Worm (Caenorhabditis elegans) whole organism, L4 larva: ENCODE results near the gene F38A5.22.

Experiments
- F37D6.2 ChIP-seq: sonication (generic microtip); optimal IDR thresholded peaks from 2 replicates; lab custom pipeline; 2016; ENCODE audit warnings: mild to moderate bottlenecking, missing genetic modification characterization, missing compliant biosample characterization
- F44E2.7 ChIP-seq: fragments of 200-800 bp; sonication (Bioruptor generic); IDR thresholded peaks from 2 replicates; pipeline ENCODE4 v2.1.2; 2022; ENCODE audit warnings: missing genetic modification characterization, missing compliant biosample characterization
- T20F7.1 ChIP-seq: fragments of 200-800 bp; sonication (Bioruptor generic); optimal IDR thresholded peaks from 2 replicates; lab custom pipeline; 2018; ENCODE audit warnings: mild to moderate bottlenecking, missing genetic modification characterization, missing compliant biosample characterization
- Y5F2A.4 ChIP-seq: fragments of 200-800 bp; sonication (Bioruptor generic); optimal IDR thresholded peaks from 2 replicates; lab custom pipeline; 2018; ENCODE audit warnings: mild to moderate bottlenecking, missing genetic modification characterization, missing compliant biosample characterization
- Y75B8A.6 ChIP-seq: fragments of 200-800 bp; sonication (Bioruptor generic); IDR thresholded peaks from 2 replicates; pipeline ENCODE4 v1.3.6; 2022; ENCODE audit warnings: missing genetic modification reagents, missing genetic modification characterization, missing compliant biosample characterization
- ZK337.2 ChIP-seq: fragments of 200-800 bp; sonication (Bioruptor generic); IDR thresholded peaks from 2 replicates; pipeline ENCODE4 v1.3.6; 2022; ENCODE audit warnings: missing genetic modification reagents, missing genetic modification characterization, missing compliant biosample characterization
- ZK546.5 ChIP-seq, 2 experiments: sonication (generic microtip); optimal IDR thresholded peaks; 2 replicates each; lab custom pipeline; 2017; ENCODE audit warnings: missing biosample characterization in 2 of 2, missing genetic modification characterization in 2 of 2
- aha-1 ChIP-seq: fragments of 150-350 bp; peaks from one replicate; lab custom pipeline; 2014; ENCODE audit warnings: missing biosample characterization, missing genetic modification characterization
- arid-1 ChIP-seq: fragments of 200-800 bp; sonication (Bioruptor generic); conservative IDR thresholded peaks from 2 replicates; pipeline ENCODE4 v1.3.6; 2022; ENCODE audit warnings: missing genetic modification reagents, missing genetic modification characterization, missing compliant biosample characterization
- ceh-44 ChIP-seq: fragments of 200-800 bp; sonication (Bioruptor generic); IDR thresholded peaks from 2 replicates; pipeline ENCODE4 v1.3.6; 2022; ENCODE audit warnings: missing genetic modification reagents, missing genetic modification characterization, missing compliant biosample characterization
- ceh-62 ChIP-seq: sonication (generic microtip); optimal IDR thresholded peaks from 2 replicates; lab custom pipeline; 2017; ENCODE audit warnings: missing biosample characterization, missing genetic modification characterization
- ctbp-1 ChIP-seq: fragments of 200-800 bp; sonication (Bioruptor generic); IDR thresholded peaks from 2 replicates; pipeline ENCODE4 v1.3.6; 2022; ENCODE audit warnings: missing genetic modification reagents, missing genetic modification characterization, missing compliant biosample characterization
- daf-12 ChIP-seq: fragments of 150-350 bp; optimal IDR thresholded peaks from 2 replicates; lab custom pipeline; 2014; ENCODE audit warnings: missing biosample characterization, missing genetic modification reagents, missing genetic modification characterization
- daf-8 ChIP-seq: fragments of 200-800 bp; sonication (Bioruptor generic); IDR thresholded peaks from 2 replicates; pipeline ENCODE4 v1.3.6; 2022; ENCODE audit warnings: missing genetic modification characterization, missing compliant biosample characterization
- dmd-8 ChIP-seq: fragments of 200-800 bp; sonication (Bioruptor generic); IDR thresholded peaks from 2 replicates; pipeline ENCODE4 v1.3.6; 2022; ENCODE audit warnings: missing genetic modification characterization, missing compliant biosample characterization
- duxl-1 ChIP-seq: sonication (generic microtip); optimal IDR thresholded peaks from 2 replicates; lab custom pipeline; 2016; ENCODE audit warnings: mild to moderate bottlenecking, missing genetic modification characterization, moderate library complexity, missing compliant biosample characterization; ENCODE audit not compliant: poor library complexity
- dve-1 ChIP-seq: sonication (generic microtip); optimal IDR thresholded peaks from 2 replicates; lab custom pipeline; 2017; ENCODE audit warnings: antibody characterized with exemption, mild to moderate bottlenecking, missing genetic modification characterization, missing compliant biosample characterization; ENCODE audit not compliant: insufficient read depth
- gei-8 ChIP-seq: fragments of 200-800 bp; sonication (Bioruptor generic); optimal IDR thresholded peaks from 2 replicates; lab custom pipeline; 2018; ENCODE audit warnings: mild to moderate bottlenecking, missing genetic modification characterization, missing compliant biosample characterization
- hif-1 ChIP-seq, 2 experiments: sonication (generic microtip); optimal IDR thresholded peaks; 2 replicates each; lab custom pipeline; 2016 to 2017; ENCODE audit warnings: missing compliant biosample characterization in 2 of 2, missing genetic modification characterization in 2 of 2, missing genetic modification reagents in 2 of 2, missing genotype in 2 of 2, mild to moderate bottlenecking in 1 of 2
- lin-1 ChIP-seq: fragments of 200-800 bp; sonication (Bioruptor generic); IDR thresholded peaks from 2 replicates; pipeline ENCODE4 v1.3.6; 2022; ENCODE audit warnings: missing genetic modification reagents, missing genetic modification characterization, missing compliant biosample characterization
- lin-13 ChIP-seq: fragments of 150-350 bp; optimal IDR thresholded peaks from 2 replicates; lab custom pipeline; 2014; ENCODE audit warnings: missing biosample characterization, missing genetic modification reagents, missing genetic modification characterization
- lin-29 ChIP-seq: fragments of 200-800 bp; sonication (Bioruptor generic); IDR thresholded peaks from 2 replicates; pipeline ENCODE4 v1.3.6; 2022; ENCODE audit warnings: missing genetic modification reagents, missing genetic modification characterization, missing compliant biosample characterization
- lin-38 ChIP-seq: fragments of 200-800 bp; sonication (Bioruptor generic); IDR thresholded peaks from 2 replicates; pipeline ENCODE4 v1.3.6; 2022; ENCODE audit warnings: missing genetic modification reagents, missing genetic modification characterization, missing compliant biosample characterization
- lsy-2 ChIP-seq, 2 experiments: fragments of 150-350 bp in 1 of 2; sonication (generic microtip) in 1 of 2; optimal IDR thresholded peaks; 2 replicates each; lab custom pipeline; 2014 to 2017; ENCODE audit warnings: missing biosample characterization in 2 of 2, missing genetic modification characterization in 2 of 2
- madf-5 ChIP-seq, 2 experiments: fragments of 200-800 bp; sonication (Bioruptor generic); IDR thresholded peaks; 2 replicates each; pipeline ENCODE4 v1.3.6; 2022; ENCODE audit warnings: missing compliant biosample characterization in 2 of 2, missing genetic modification characterization in 2 of 2
- madf-9 ChIP-seq: fragments of 200-800 bp; sonication (Bioruptor generic); conservative IDR thresholded peaks from 2 replicates; pipeline ENCODE4 v1.3.6; 2022; ENCODE audit warnings: missing genetic modification reagents, missing genetic modification characterization, missing compliant biosample characterization
- mep-1 ChIP-seq: fragments of 150-350 bp; sonication (generic microtip); optimal IDR thresholded peaks from 3 replicates; lab custom pipeline; 2014; ENCODE audit warnings: missing biosample characterization, missing genetic modification characterization
- mes-2 ChIP-seq: sonication (generic microtip); optimal IDR thresholded peaks from 2 replicates; lab custom pipeline; 2016; ENCODE audit warnings: missing genotype, mild to moderate bottlenecking, missing genetic modification characterization, missing compliant biosample characterization; ENCODE audit not compliant: poor library complexity, severe bottlenecking
- nhr-10 ChIP-seq: fragments of 150-350 bp; optimal IDR thresholded peaks from 2 replicates; lab custom pipeline; 2014; ENCODE audit warnings: missing biosample characterization, missing genetic modification characterization
- nhr-102 ChIP-seq: sonication (generic microtip); optimal IDR thresholded peaks from 2 replicates; lab custom pipeline; 2016; ENCODE audit warnings: mild to moderate bottlenecking, missing genetic modification characterization, moderate library complexity, missing compliant biosample characterization
- nhr-11 ChIP-seq: fragments of 150-350 bp; optimal IDR thresholded peaks from 2 replicates; lab custom pipeline; 2014; ENCODE audit warnings: missing biosample characterization, missing genetic modification characterization
- nhr-111 ChIP-seq: fragments of 200-800 bp; sonication (Bioruptor generic); optimal IDR thresholded peaks from 2 replicates; lab custom pipeline; 2018; ENCODE audit warnings: mild to moderate bottlenecking, missing genetic modification characterization, missing compliant biosample characterization
- nhr-28 ChIP-seq: fragments of 150-350 bp; optimal IDR thresholded peaks from 2 replicates; lab custom pipeline; 2014; ENCODE audit warnings: missing biosample characterization, missing genetic modification characterization
- pqm-1 ChIP-seq: sonication (generic microtip); optimal IDR thresholded peaks from 2 replicates; lab custom pipeline; 2017; ENCODE audit warnings: missing biosample characterization, missing genetic modification characterization
- rbr-2 ChIP-seq: sonication (generic microtip); optimal IDR thresholded peaks from 2 replicates; lab custom pipeline; 2016; ENCODE audit warnings: missing genotype, missing genetic modification characterization, missing compliant biosample characterization
- tag-97 ChIP-seq: fragments of 200-800 bp; sonication (Bioruptor generic); IDR thresholded peaks from 2 replicates; pipeline ENCODE4 v1.3.6; 2022; ENCODE audit warnings: missing genetic modification characterization, missing compliant biosample characterization
- unc-130 ChIP-seq: sonication (generic microtip); optimal IDR thresholded peaks from 2 replicates; lab custom pipeline; 2016; ENCODE audit warnings: missing genetic modification reagents, missing genetic modification characterization, missing compliant biosample characterization
- unc-39 ChIP-seq: sonication (generic microtip); optimal IDR thresholded peaks from 2 replicates; lab custom pipeline; 2017; ENCODE audit warnings: missing biosample characterization, missing genetic modification characterization
- unc-62 ChIP-seq, 3 experiments: fragments of 150-350 bp in 1 of 3; sonication (generic microtip); optimal IDR thresholded peaks in 2 of 3; peaks in 1 of 3; 1 replicate in 1 of 3; 2 replicates in 2 of 3; lab custom pipeline; 2014 to 2017; ENCODE audit warnings: missing biosample characterization in 3 of 3, missing genetic modification characterization in 3 of 3, missing genetic modification reagents in 3 of 3, missing genotype in 1 of 3
- vab-7 ChIP-seq: fragments of 200-800 bp; sonication (Bioruptor generic); IDR thresholded peaks from 2 replicates; pipeline ENCODE4 v1.3.6; 2022; ENCODE audit warnings: missing genetic modification reagents, missing genetic modification characterization, missing compliant biosample characterization
- zip-2 ChIP-seq: fragments of 150-350 bp; optimal IDR thresholded peaks from 2 replicates; lab custom pipeline; 2014; ENCODE audit warnings: missing biosample characterization, missing genetic modification characterization
- ztf-11 ChIP-seq: fragments of 150-350 bp; optimal IDR thresholded peaks from 2 replicates; lab custom pipeline; 2014; ENCODE audit warnings: missing biosample characterization, missing genetic modification characterization
- ztf-7 ChIP-seq: fragments of 150-350 bp; optimal IDR thresholded peaks from 2 replicates; lab custom pipeline; 2014; ENCODE audit warnings: missing biosample characterization, missing genetic modification characterization

F38A5.22 gene

ce11 chrIV:6595912-6596311, at the start of gene F38A5.22:
TSS of gene F38A5.22 (minus strand) at chrIV:6595940.
- no peak for TF ChIP-seq lin-29 (GFP tag; lab: Robert Waterston, UW)
- TF ChIP-seq lin-13 (GFP tag; lab: Kevin White, UChicago), result no peak
- TF ChIP-seq ztf-7 (tag; lab: Kevin White, UChicago), result no peak
- TF ChIP-seq unc-62 (GFP tag; optimal IDR thresholded peaks at IDR 0.05 in 1 of 2; lab: Kevin White, UChicago), result peak in 1 of 2 experiments; percentile 95
- TF ChIP-seq unc-62 (tag; optimal IDR thresholded peaks at IDR 0.05; lab: Kevin White, UChicago), result no peak
- no peak for TF ChIP-seq dmd-8
- no peak for TF ChIP-seq nhr-111 (GFP tag; lab: Kevin White, UChicago)

ce11 chrIV:6639880-6640279, 44.1 kb upstream of the F38A5.22 start, which contains the start of gene C01B10.6:
TSS of gene C01B10.6 (plus strand) at chrIV:6640180.
- TF ChIP-seq ZK546.5 (tag; optimal IDR thresholded peaks at IDR 0.05; lab: Kevin White, UChicago), result no peak
- TF ChIP-seq pqm-1 (tag; lab: Kevin White, UChicago), result peak; percentile 34
- TF ChIP-seq nhr-10 (tag; lab: Kevin White, UChicago), result no peak

DNA sequence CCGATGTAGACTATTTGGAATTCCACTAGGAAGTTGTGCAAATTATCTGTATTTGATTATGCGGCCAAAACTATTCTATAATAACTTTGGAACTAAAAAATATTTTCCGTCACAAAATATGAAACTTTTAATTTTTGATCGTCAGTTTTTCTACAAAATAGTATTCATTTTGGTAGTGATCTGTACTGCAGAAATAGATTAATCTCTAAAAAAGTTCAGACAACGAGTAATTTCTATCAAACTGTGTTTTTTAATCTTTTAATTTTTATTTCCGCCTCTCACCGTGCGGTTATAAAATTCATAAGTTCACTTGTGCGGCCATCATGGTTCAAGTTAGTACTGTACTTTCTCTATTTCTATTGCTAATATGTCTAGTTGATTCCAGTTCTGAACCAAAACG, 42.5 kb upstream of the F38A5.22 start, which contains the start of gene C01B10.7:
Gene C01B10.7, plus strand, starts transcription at position 301 of the 400 bp plus-strand sequence.
- no peak for TF ChIP-seq ctbp-1 (GFP tag; lab: Robert Waterston, UW)
- no peak for TF ChIP-seq ceh-44 (GFP tag; lab: Robert Waterston, UW)
- TF ChIP-seq nhr-11 (tag; lab: Kevin White, UChicago), result no peak
- no peak for TF ChIP-seq Y75B8A.6 (GFP tag; lab: Robert Waterston, UW)
- no peak for TF ChIP-seq madf-5 (GFP tag; IDR thresholded peaks at IDR 0.05; lab: Robert Waterston, UW)
- TF ChIP-seq ZK337.2, result no peak
- no peak for TF ChIP-seq unc-39 (tag; lab: Kevin White, UChicago)
- no peak for TF ChIP-seq ztf-11 (tag; lab: Kevin White, UChicago)
- TF ChIP-seq mep-1, result no peak
- TF ChIP-seq F44E2.7 (GFP tag; lab: Robert Waterston, UW), result no peak
- TF ChIP-seq Y5F2A.4 (GFP tag; lab: Kevin White, UChicago), result no peak
- no peak for TF ChIP-seq daf-8 (GFP tag; lab: Robert Waterston, UW)
- no peak for TF ChIP-seq vab-7
- TF ChIP-seq aha-1, result no peak

- TF ChIP-seq lin-38 (GFP tag; lab: Robert Waterston, UW) (0 out of 2 replicates have a peak, but pooled peaks have one; percentile 24), nhr-111 (GFP tag; lab: Kevin White, UChicago) (no peak)
These were observed 39.0 kb upstream of the F38A5.22 start, which contains the start of gene metl-13 for ce11 chrIV:6634789-6635188. TSS of gene metl-13 (plus strand) at chrIV:6635089.

ce11 chrIV:6631704-6632272, 36.0 kb upstream of the F38A5.22 start, which contains the start of the genes cest-5.1 and C01B10.9:
TSS of gene cest-5.1 (minus strand) at chrIV:6631754.
TSS of gene C01B10.9 (plus strand) at chrIV:6632222.
- peak; percentile 41 for TF ChIP-seq duxl-1
- no peak for TF ChIP-seq F37D6.2 (tag; lab: Kevin White, UChicago)
- peak; percentile 74 for TF ChIP-seq lin-38 (GFP tag; lab: Robert Waterston, UW)
- peak; percentile 33; the same call in 1 of the 2 replicates for TF ChIP-seq ceh-44 (GFP tag; lab: Robert Waterston, UW)
- TF ChIP-seq lsy-2 (tag; optimal IDR thresholded peaks at IDR 0.05; lab: Kevin White, UChicago), result peak in 1 of 2 experiments; percentile 79
- TF ChIP-seq unc-130 (GFP tag; lab: Kevin White, UChicago), result peak; percentile 88
- TF ChIP-seq gei-8, result no peak
- no peak for TF ChIP-seq tag-97 (GFP tag; lab: Robert Waterston, UW)
- peak; percentile 4 for TF ChIP-seq zip-2
- TF ChIP-seq lin-1 (GFP tag; lab: Robert Waterston, UW), result no peak
- peak; percentile 99 for TF ChIP-seq mes-2
- TF ChIP-seq arid-1 (GFP tag; lab: Robert Waterston, UW), result no peak
- TF ChIP-seq hif-1 (tag; optimal IDR thresholded peaks at IDR 0.05; lab: Kevin White, UChicago), result peak in 1 of 2 experiments; percentile 90
- TF ChIP-seq nhr-28, result peak; percentile 31
- no peak for TF ChIP-seq ceh-62 (tag; lab: Kevin White, UChicago)
- TF ChIP-seq rbr-2, result peak; percentile 30
- peak; percentile 49 for TF ChIP-seq dve-1
- TF ChIP-seq nhr-102 (tag; lab: Kevin White, UChicago), result peak; percentile 33
- peak; percentile 15 for TF ChIP-seq T20F7.1 (GFP tag; lab: Kevin White, UChicago)
- 0 out of 2 replicates have a peak, but pooled peaks have one; percentile 31 for TF ChIP-seq madf-9
- TF ChIP-seq daf-12 (tag; lab: Kevin White, UChicago), result no peak
